Worm (Caenorhabditis elegans) whole organism, L4/young adult: Measurements from ENCODE around the gene ugt-41.

Experiments
- dao-5 ChIP-seq: sonication (generic microtip); optimal IDR thresholded peaks from 2 replicates; lab custom pipeline; 2016; ENCODE audit warnings: missing genotype, missing genetic modification characterization, moderate library complexity, missing compliant biosample characterization
- him-1 ChIP-seq: sonication (generic microtip); optimal IDR thresholded peaks from 2 replicates; lab custom pipeline; 2016; ENCODE audit warnings: missing genotype, missing genetic modification reagents, missing genetic modification characterization, missing compliant biosample characterization

DNA sequence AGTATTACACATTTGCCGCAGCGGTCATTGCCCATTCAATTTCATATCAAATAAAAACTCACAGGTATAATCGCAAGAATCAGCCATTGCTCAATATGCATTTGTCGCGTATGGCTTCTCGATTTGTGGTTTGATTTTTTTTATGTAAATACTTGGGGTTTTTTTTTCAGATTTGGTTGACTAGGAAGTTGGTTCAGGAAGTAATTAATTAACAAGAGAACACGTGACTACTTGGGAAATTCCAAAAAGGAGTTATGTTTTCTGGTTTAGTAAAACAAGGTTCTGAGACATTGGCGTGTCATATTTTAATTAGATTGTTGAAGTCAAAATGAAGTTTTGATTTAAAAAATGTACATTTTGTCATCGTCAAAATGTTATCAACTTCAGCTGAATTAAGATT lies 32.4 kb downstream of the ugt-41 start, which contains the start of gene srx-36:
- TF ChIP-seq dao-5 (tag; lab: Kevin White, UChicago) (no peak), him-1 (no peak)
